Fruit fly (Drosophila melanogaster) whole organism: ENCODE measurements around the gene CG31064.

Experiments
- CG8478 ChIP-seq: fragments of >200 bp; optimal IDR thresholded peaks from 2 replicates; lab custom pipeline; 2018; ENCODE audit warnings: inconsistent platforms
- pan ChIP-seq: fragments of >200 bp; optimal IDR thresholded peaks from 2 replicates; lab custom pipeline; 2017

dm6 chr3R:27186849-27187248 is 52.0 kb downstream of the CG31064 start:
- TF ChIP-seq CG8478 (no peak), pan (lab: Kevin White, UChicago) (no peak)
